Worm (Caenorhabditis elegans) whole organism, late embryonic: ENCODE results near the gene ZK643.2.

Experiments used
- Y22D7AL.16 ChIP-seq: sonication (generic microtip); optimal IDR thresholded peaks from 2 replicates; lab custom pipeline; 2016; ENCODE audit warnings: missing genetic modification characterization, missing compliant biosample characterization
- ceh-19 ChIP-seq: fragments of 200-800 bp; sonication (Bioruptor generic); optimal IDR thresholded peaks from 2 replicates; lab custom pipeline; 2018; ENCODE audit warnings: mild to moderate bottlenecking, missing genetic modification characterization, missing compliant biosample characterization
- elt-4 ChIP-seq: sonication (generic microtip); optimal IDR thresholded peaks from 2 replicates; lab custom pipeline; 2016; ENCODE audit warnings: missing genetic modification characterization, missing compliant biosample characterization
- odd-2 ChIP-seq: sonication (generic microtip); optimal IDR thresholded peaks from 2 replicates; lab custom pipeline; 2017; ENCODE audit warnings: antibody characterized with exemption, mild to moderate bottlenecking, missing genetic modification characterization, missing compliant biosample characterization
- pros-1 ChIP-seq: fragments of 150-350 bp; optimal IDR thresholded peaks from 2 replicates; lab custom pipeline; 2014; ENCODE audit warnings: missing biosample characterization, missing genetic modification reagents, missing genetic modification characterization
- ref-2 ChIP-seq: sonication (generic microtip); optimal IDR thresholded peaks from 2 replicates; lab custom pipeline; 2016; ENCODE audit warnings: missing genetic modification characterization, missing compliant biosample characterization
- unc-55 ChIP-seq: sonication (generic microtip); optimal IDR thresholded peaks from 2 replicates; lab custom pipeline; 2017; ENCODE audit warnings: missing biosample characterization, missing genetic modification reagents, missing genetic modification characterization
- zip-5 ChIP-seq: sonication (generic microtip); optimal IDR thresholded peaks from 2 replicates; lab custom pipeline; 2016; ENCODE audit warnings: missing genetic modification characterization, missing compliant biosample characterization

- TF ChIP-seq Y22D7AL.16 (tag; lab: Kevin White, UChicago) (no peak), zip-5 (tag; lab: Kevin White, UChicago) (no peak), ceh-19 (GFP tag; lab: Kevin White, UChicago) (no peak), ref-2 (tag; lab: Kevin White, UChicago) (no peak), elt-4 (no peak), pros-1 (tag; lab: Kevin White, UChicago) (no peak), odd-2 (tag; lab: Kevin White, UChicago) (no peak), unc-55 (GFP tag; lab: Kevin White, UChicago) (no peak)
Observed at ce11 chrIII:8960664-8961063, 4.3 kb downstream of the ZK643.2 start, which contains the start of gene ZK643.6.
